Fruit fly (Drosophila melanogaster) whole organism, embryonic: ENCODE data around the gene CG18545.

Source experiments
- ATbp ChIP-seq: fragments of 200-800 bp; sonication (Bioruptor generic); optimal IDR thresholded peaks from 2 replicates; lab custom pipeline; 2017; ENCODE audit warnings: missing biosample characterization, mild to moderate bottlenecking, missing genetic modification characterization, missing genetic modification reagents
- CG10209 ChIP-seq: fragments of 200-800 bp; sonication (Bioruptor generic); optimal IDR thresholded peaks from 3 replicates; lab custom pipeline; 2017; ENCODE audit warnings: missing biosample characterization, mild to moderate bottlenecking, missing genetic modification characterization, missing genetic modification reagents
- CG11504 ChIP-seq: fragments of 200-800 bp; sonication (Bioruptor generic); optimal IDR thresholded peaks from 3 replicates; lab custom pipeline; 2019; ENCODE audit warnings: missing biosample characterization, mild to moderate bottlenecking, missing genetic modification characterization, moderate library complexity
- CG12299 ChIP-seq: fragments of 200-800 bp; sonication (Bioruptor generic); optimal IDR thresholded peaks from 2 replicates; lab custom pipeline; 2018; ENCODE audit warnings: missing biosample characterization, mild to moderate bottlenecking, missing genetic modification characterization
- CG12391 ChIP-seq: fragments of 200-800 bp; sonication (Bioruptor generic); optimal IDR thresholded peaks from 3 replicates; lab custom pipeline; 2018; ENCODE audit warnings: missing biosample characterization, mild to moderate bottlenecking, missing genetic modification characterization, moderate library complexity
- CG13775 ChIP-seq: fragments of 200-800 bp; sonication (Bioruptor generic); optimal IDR thresholded peaks from 3 replicates; lab custom pipeline; 2017; ENCODE audit warnings: missing biosample characterization, mild to moderate bottlenecking, missing genetic modification characterization
- CG13894 ChIP-seq: fragments of 200-800 bp; sonication (Bioruptor generic); optimal IDR thresholded peaks from 3 replicates; lab custom pipeline; 2018; ENCODE audit warnings: missing biosample characterization, mild to moderate bottlenecking, missing genetic modification characterization, moderate library complexity
- CG14667 ChIP-seq: fragments of 200-800 bp; sonication (Bioruptor generic); IDR thresholded peaks from 2 replicates; pipeline ENCODE4 v1.3.6; 2022; ENCODE audit warnings: missing biosample characterization, missing genetic modification characterization
- CG15011 ChIP-seq: fragments of 200-800 bp; sonication (Bioruptor generic); optimal IDR thresholded peaks from 3 replicates; lab custom pipeline; 2018; ENCODE audit warnings: missing biosample characterization, mild to moderate bottlenecking, missing genetic modification characterization
- CG15696 ChIP-seq: fragments of 200-800 bp; sonication (Bioruptor generic); optimal IDR thresholded peaks from 2 replicates; lab custom pipeline; 2019; ENCODE audit warnings: missing biosample characterization, mild to moderate bottlenecking, missing genetic modification characterization, moderate library complexity
- CG16815 ChIP-seq: fragments of 200-800 bp; sonication (Bioruptor generic); optimal IDR thresholded peaks from 3 replicates; lab custom pipeline; 2017; ENCODE audit warnings: missing biosample characterization, mild to moderate bottlenecking, missing genetic modification characterization
- CG17385 ChIP-seq: fragments of 200-800 bp; sonication (Bioruptor generic); optimal IDR thresholded peaks from 3 replicates; lab custom pipeline; 2018; ENCODE audit warnings: missing biosample characterization, mild to moderate bottlenecking, missing genetic modification characterization
- CG31388 ChIP-seq: fragments of 200-800 bp; sonication (Bioruptor generic); optimal IDR thresholded peaks from 2 replicates; lab custom pipeline; 2016; ENCODE audit warnings: missing biosample characterization, missing genetic modification characterization
- CG34376 ChIP-seq: fragments of 200-800 bp; sonication (Bioruptor generic); optimal IDR thresholded peaks from 2 replicates; lab custom pipeline; 2018; ENCODE audit warnings: missing biosample characterization, mild to moderate bottlenecking, missing genetic modification characterization
- CG34422 ChIP-seq: fragments of 200-800 bp; sonication (Bioruptor generic); IDR thresholded peaks from 3 replicates; pipeline ENCODE4 v1.3.6; 2022; ENCODE audit warnings: missing biosample characterization, missing genetic modification characterization
- CG3995 ChIP-seq: fragments of 200-800 bp; sonication (Bioruptor generic); optimal IDR thresholded peaks from 3 replicates; lab custom pipeline; 2016; ENCODE audit warnings: missing biosample characterization, missing genetic modification characterization
- CG4730 ChIP-seq: fragments of 200-800 bp; sonication (Bioruptor generic); IDR thresholded peaks from 2 replicates; pipeline ENCODE4 v1.3.6; 2022; ENCODE audit warnings: missing biosample characterization, missing genetic modification characterization
- CG7928 ChIP-seq: fragments of 200-800 bp; sonication (Bioruptor generic); optimal IDR thresholded peaks from 2 replicates; lab custom pipeline; 2017; ENCODE audit warnings: missing biosample characterization, mild to moderate bottlenecking, missing genetic modification characterization
- CG8281 ChIP-seq: fragments of 200-800 bp; sonication (Bioruptor generic); optimal IDR thresholded peaks from 2 replicates; lab custom pipeline; 2018; ENCODE audit warnings: missing biosample characterization, mild to moderate bottlenecking, missing genetic modification characterization, moderate library complexity
- Dek ChIP-seq: fragments of 200-800 bp; sonication (Bioruptor generic); optimal IDR thresholded peaks from 3 replicates; lab custom pipeline; 2019; ENCODE audit warnings: missing biosample characterization, mild to moderate bottlenecking, missing genetic modification characterization, moderate library complexity
- Dfd ChIP-seq, 2 experiments: fragments of >200 bp; optimal IDR thresholded peaks; 2 replicates each; lab custom pipeline; 2017; ENCODE audit warnings: missing biosample characterization in 2 of 2, missing genetic modification characterization in 2 of 2
- H2.0 ChIP-seq: fragments of 200-800 bp; sonication (Bioruptor generic); IDR thresholded peaks from 2 replicates; pipeline ENCODE4 v1.3.6; 2022; ENCODE audit warnings: missing biosample characterization, missing genetic modification characterization
- Hmx ChIP-seq: fragments of 200-800 bp; sonication (Bioruptor generic); optimal IDR thresholded peaks from 2 replicates; lab custom pipeline; 2016; ENCODE audit warnings: missing biosample characterization, missing genetic modification characterization
- Lim3 ChIP-seq: fragments of 200-800 bp; sonication (Bioruptor generic); IDR thresholded peaks from 2 replicates; pipeline ENCODE4 v1.3.6; 2022; ENCODE audit warnings: missing biosample characterization, missing genetic modification characterization
- Lpt ChIP-seq: fragments of >200 bp; optimal IDR thresholded peaks from 2 replicates; lab custom pipeline; 2018; ENCODE audit warnings: missing biosample characterization, missing genetic modification characterization
- NK7.1 ChIP-seq: fragments of 200-800 bp; sonication (Bioruptor generic); optimal IDR thresholded peaks from 3 replicates; lab custom pipeline; 2016; ENCODE audit warnings: missing biosample characterization, missing genetic modification characterization
- Nf-YC ChIP-seq: fragments of 200-800 bp; optimal IDR thresholded peaks from 3 replicates; lab custom pipeline; 2019; ENCODE audit warnings: missing biosample characterization, mild to moderate bottlenecking, missing genetic modification characterization, moderate library complexity
- Pdp1 ChIP-seq, 2 experiments: fragments of 200-800 bp; sonication (Bioruptor generic); optimal IDR thresholded peaks; 3 replicates each; lab custom pipeline; 2016; ENCODE audit warnings: missing biosample characterization in 2 of 2, missing genetic modification characterization in 2 of 2, mild to moderate bottlenecking in 1 of 2, moderate library complexity in 1 of 2
- Ssrp ChIP-seq: fragments of 200-800 bp; sonication (Bioruptor generic); optimal IDR thresholded peaks from 2 replicates; lab custom pipeline; 2018; ENCODE audit warnings: missing biosample characterization, mild to moderate bottlenecking, missing genetic modification characterization, moderate library complexity
- Stat92E ChIP-seq, 3 experiments: fragments of >200 bp in 2 of 3; fragments of 200-800 bp in 1 of 3; sonication (Bioruptor generic) in 1 of 3; optimal IDR thresholded peaks; 2 replicates each; lab custom pipeline; 2017 to 2019; ENCODE audit warnings: missing biosample characterization in 3 of 3, missing genetic modification characterization in 3 of 3, mild to moderate bottlenecking in 1 of 3, moderate library complexity in 1 of 3
- Vsx1 ChIP-seq: fragments of 200-800 bp; sonication (Bioruptor generic); optimal IDR thresholded peaks from 2 replicates; lab custom pipeline; 2017; ENCODE audit warnings: missing biosample characterization, mild to moderate bottlenecking, missing genetic modification characterization, missing genetic modification reagents
- ac ChIP-seq: fragments of 200-800 bp; sonication (Bioruptor generic); optimal IDR thresholded peaks from 3 replicates; lab custom pipeline; 2017; ENCODE audit warnings: missing biosample characterization, mild to moderate bottlenecking, missing genetic modification characterization
- ato ChIP-seq: fragments of 200-800 bp; sonication (Bioruptor generic); IDR thresholded peaks from 2 replicates; pipeline ENCODE4 v1.3.6; 2022; ENCODE audit warnings: missing biosample characterization, missing genetic modification characterization; ENCODE audit not compliant: partially characterized antibody
- crol ChIP-seq: fragments of 200-800 bp; sonication (Bioruptor generic); IDR thresholded peaks from 2 replicates; pipeline ENCODE4 v1.3.6; 2022; ENCODE audit warnings: missing biosample characterization, missing genetic modification characterization
- emc ChIP-seq: fragments of 200-800 bp; sonication (Bioruptor generic); optimal IDR thresholded peaks from 2 replicates; lab custom pipeline; 2016; ENCODE audit warnings: missing biosample characterization, missing genetic modification characterization
- fd64A ChIP-seq: fragments of 200-800 bp; sonication (Bioruptor generic); optimal IDR thresholded peaks from 3 replicates; lab custom pipeline; 2018; ENCODE audit warnings: missing biosample characterization, mild to moderate bottlenecking, missing genetic modification characterization
- ftz-f1 ChIP-seq: fragments of 200-800 bp; sonication (Bioruptor generic); optimal IDR thresholded peaks from 2 replicates; lab custom pipeline; 2016; ENCODE audit warnings: missing biosample characterization, missing genetic modification characterization
- gro ChIP-seq: fragments of 200-800 bp; sonication (Bioruptor generic); optimal IDR thresholded peaks from 2 replicates; lab custom pipeline; 2016; ENCODE audit warnings: missing biosample characterization, missing genetic modification characterization
- ind ChIP-seq: fragments of 200-800 bp; sonication (Bioruptor generic); optimal IDR thresholded peaks from 3 replicates; lab custom pipeline; 2016; ENCODE audit warnings: missing biosample characterization, missing genetic modification characterization
- inv ChIP-seq: fragments of 200-800 bp; sonication (Bioruptor generic); IDR thresholded peaks from 2 replicates; pipeline ENCODE4 v1.3.6; 2022; ENCODE audit warnings: missing biosample characterization, missing genetic modification characterization; ENCODE audit not compliant: partially characterized antibody
- jumu ChIP-seq: fragments of 200-800 bp; sonication (Bioruptor generic); optimal IDR thresholded peaks from 3 replicates; lab custom pipeline; 2016; ENCODE audit warnings: missing biosample characterization, missing genetic modification characterization
- kay ChIP-seq: fragments of 200-800 bp; sonication (Bioruptor generic); optimal IDR thresholded peaks from 2 replicates; lab custom pipeline; 2016; ENCODE audit warnings: missing biosample characterization, missing genetic modification characterization
- nmo ChIP-seq: fragments of 200-800 bp; sonication (Bioruptor generic); optimal IDR thresholded peaks from 2 replicates; lab custom pipeline; 2018; ENCODE audit warnings: missing biosample characterization, mild to moderate bottlenecking, missing genetic modification characterization, moderate library complexity
- peb ChIP-seq: fragments of 200-800 bp; sonication (Bioruptor generic); IDR thresholded peaks from 2 replicates; pipeline ENCODE4 v1.3.6; 2022; ENCODE audit warnings: missing biosample characterization, missing genetic modification characterization
- pho ChIP-seq: fragments of 200-800 bp; sonication (Bioruptor generic); optimal IDR thresholded peaks from 2 replicates; lab custom pipeline; 2016; ENCODE audit warnings: missing biosample characterization, missing genetic modification characterization
- pita ChIP-seq: fragments of 200-800 bp; sonication (Bioruptor generic); optimal IDR thresholded peaks from 2 replicates; lab custom pipeline; 2017; ENCODE audit warnings: missing biosample characterization, mild to moderate bottlenecking, missing genetic modification characterization
- scrt ChIP-seq: fragments of 200-800 bp; sonication (Bioruptor generic); optimal IDR thresholded peaks from 2 replicates; lab custom pipeline; 2018; ENCODE audit warnings: missing biosample characterization, mild to moderate bottlenecking, missing genetic modification characterization, moderate library complexity
- sens ChIP-seq: fragments of 200-800 bp; sonication (Bioruptor generic); peaks from one replicate; lab custom pipeline; 2016; ENCODE audit warnings: missing biosample characterization, missing genetic modification characterization
- sim ChIP-seq: fragments of 200-800 bp; sonication (Bioruptor generic); IDR thresholded peaks from 2 replicates; pipeline ENCODE4 v1.3.6; 2022; ENCODE audit warnings: missing biosample characterization, missing genetic modification characterization
- slbo ChIP-seq: fragments of 200-800 bp; sonication (Bioruptor generic); IDR thresholded peaks from 2 replicates; pipeline ENCODE4 v1.3.6; 2022; ENCODE audit warnings: missing biosample characterization, missing genetic modification characterization
- tx ChIP-seq: fragments of 200-800 bp; sonication (Bioruptor generic); optimal IDR thresholded peaks from 2 replicates; lab custom pipeline; 2016; ENCODE audit warnings: missing biosample characterization, missing genetic modification characterization
- wdn ChIP-seq: fragments of 200-800 bp; sonication (Bioruptor generic); IDR thresholded peaks from 2 replicates; pipeline ENCODE4 v1.3.6; 2022; ENCODE audit warnings: missing biosample characterization, missing genetic modification characterization

CG18545 gene

dm6 chr3R:10349987-10350386 is 9.2 kb downstream of the CG18545 start, which contains the start of gene jumu (continued):
- peak; percentile 31 for TF ChIP-seq ftz-f1 (GFP tag; lab: Kevin White, UChicago)
- TF ChIP-seq CG10209 (GFP tag; lab: Kevin White, UChicago) = no peak
- TF ChIP-seq CG34422 (GFP tag; lab: Robert Waterston, UW) = no peak
- peak; percentile 45 for TF ChIP-seq nmo (GFP tag; lab: Kevin White, UChicago)
- TF ChIP-seq scrt = peak; percentile 78
- TF ChIP-seq crol = no peak
- no peak for TF ChIP-seq CG3995 (GFP tag; lab: Kevin White, UChicago)
- TF ChIP-seq CG13894 = peak; percentile 41
- TF ChIP-seq ato (GFP tag; lab: Robert Waterston, UW) = no peak
- no peak for TF ChIP-seq slbo (GFP tag; lab: Robert Waterston, UW)
- peak in 1 of 2 experiments; percentile 61 for TF ChIP-seq Pdp1 (GFP tag; optimal IDR thresholded peaks at IDR 0.05; lab: Kevin White, UChicago)
- no peak for TF ChIP-seq kay (GFP tag; lab: Kevin White, UChicago)
- TF ChIP-seq wdn (GFP tag; lab: Robert Waterston, UW) = no peak
- no peak for TF ChIP-seq sim (GFP tag; lab: Robert Waterston, UW)
- TF ChIP-seq Vsx1 (GFP tag; lab: Kevin White, UChicago) = no peak
- peak; percentile 75 for TF ChIP-seq CG11504 (tag; lab: Kevin White, UChicago)
- no peak for TF ChIP-seq fd64A
- peak; percentile 58 for TF ChIP-seq CG17385
- TF ChIP-seq emc (GFP tag; lab: Kevin White, UChicago) = no peak
- TF ChIP-seq Lpt = no peak
- peak in 1 of 3 experiments; percentile 45 for TF ChIP-seq Stat92E (GFP tag; optimal IDR thresholded peaks at IDR 0.05; lab: Kevin White, UChicago)
- no peak for TF ChIP-seq ATbp (GFP tag; lab: Kevin White, UChicago)
- no peak for TF ChIP-seq tx
- TF ChIP-seq pita (GFP tag; lab: Kevin White, UChicago) = peak; percentile 94
- no peak for TF ChIP-seq CG31388 (GFP tag; lab: Kevin White, UChicago)
- TF ChIP-seq CG12391 = peak; percentile 29
- no peak for TF ChIP-seq CG15011 (GFP tag; lab: Kevin White, UChicago)
- TF ChIP-seq Ssrp (tag; lab: Kevin White, UChicago) = no peak
- no peak for TF ChIP-seq CG12299 (tag; lab: Kevin White, UChicago)
- TF ChIP-seq CG4730 (GFP tag; lab: Robert Waterston, UW) = no peak
- no peak for TF ChIP-seq peb (GFP tag; lab: Robert Waterston, UW)
- TF ChIP-seq NK7.1 (GFP tag; lab: Kevin White, UChicago) = no peak
- no peak for TF ChIP-seq CG8281 (tag; lab: Kevin White, UChicago)
- TF ChIP-seq CG15696 (tag; lab: Kevin White, UChicago) = peak; percentile 21
- peak; percentile 34 for TF ChIP-seq gro (GFP tag; lab: Kevin White, UChicago)
- no peak for TF ChIP-seq CG13775 (GFP tag; lab: Kevin White, UChicago)
- peak; percentile 59 for TF ChIP-seq CG7928 (GFP tag; lab: Kevin White, UChicago)
- no peak for TF ChIP-seq H2.0 (GFP tag; lab: Robert Waterston, UW)
- TF ChIP-seq CG16815 (GFP tag; lab: Kevin White, UChicago) = no peak
- no peak for TF ChIP-seq inv (GFP tag; lab: Robert Waterston, UW)
- TF ChIP-seq CG34376 = no peak
- TF ChIP-seq ac (GFP tag; lab: Kevin White, UChicago) = no peak
- no peak for TF ChIP-seq ind (GFP tag; lab: Kevin White, UChicago)
- no peak for TF ChIP-seq Hmx
- peak; percentile 64 for TF ChIP-seq sens (GFP tag; lab: Kevin White, UChicago)
- peak; percentile 49 for TF ChIP-seq Dek (tag; lab: Kevin White, UChicago)
- no peak for TF ChIP-seq Dfd (GFP tag; optimal IDR thresholded peaks at IDR 0.05; lab: Kevin White, UChicago)
- peak; percentile 25 for TF ChIP-seq Nf-YC (tag; lab: Kevin White, UChicago)
- TF ChIP-seq pho (GFP tag; lab: Kevin White, UChicago) = peak; percentile 17
- TF ChIP-seq jumu = no peak
- TF ChIP-seq CG14667 = no peak
- TF ChIP-seq Lim3 = no peak
